Worm (Caenorhabditis elegans) whole organism, midembryonic: Measurements from ENCODE around the gene scl-24.

Source experiments
- cog-1 ChIP-seq: sonication (generic microtip); optimal IDR thresholded peaks from 2 replicates; lab custom pipeline; 2016; ENCODE audit warnings: missing genetic modification characterization, missing compliant biosample characterization
- flt-1 ChIP-seq: fragments of 200-800 bp; sonication (Bioruptor generic); IDR thresholded peaks from 2 replicates; pipeline ENCODE4 v1.3.6; 2022; ENCODE audit warnings: missing genetic modification characterization, missing compliant biosample characterization
- klf-2 ChIP-seq: fragments of 200-800 bp; sonication (Bioruptor generic); conservative IDR thresholded peaks from 2 replicates; pipeline ENCODE4 v1.3.6; 2022; ENCODE audit warnings: missing genetic modification reagents, missing genetic modification characterization, missing compliant biosample characterization
- ref-1 ChIP-seq: fragments of 200-800 bp; sonication (Bioruptor generic); conservative IDR thresholded peaks from 2 replicates; pipeline ENCODE4 v1.3.6; 2022; ENCODE audit warnings: missing genetic modification reagents, missing genetic modification characterization, missing compliant biosample characterization
- ztf-29 ChIP-seq: fragments of 200-800 bp; sonication (Bioruptor generic); IDR thresholded peaks from 2 replicates; pipeline ENCODE4 v1.3.6; 2022; ENCODE audit warnings: missing genetic modification reagents, missing genetic modification characterization, missing compliant biosample characterization

DNA sequence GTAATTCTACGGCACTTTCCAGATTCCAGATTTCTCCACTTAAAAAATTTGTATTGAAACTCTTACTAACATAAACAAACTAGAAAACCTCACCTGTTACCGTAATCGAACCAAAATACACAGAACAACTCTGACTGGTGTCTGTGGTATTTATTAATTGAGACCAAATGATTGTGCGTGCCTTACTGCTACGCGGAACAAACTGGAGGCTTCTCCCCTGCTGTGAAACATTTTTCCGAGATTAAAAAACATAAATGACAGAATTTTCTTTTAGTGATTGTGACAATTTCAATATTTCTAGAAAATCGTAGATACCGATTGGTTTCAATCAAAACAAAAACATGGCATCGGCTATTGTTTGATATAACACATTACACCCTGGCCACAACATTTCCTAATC lies 36.3 kb upstream of the scl-24 start:
- no peak for TF ChIP-seq cog-1
- TF ChIP-seq ref-1 = no peak
- TF ChIP-seq flt-1 = no peak
- no peak for TF ChIP-seq ztf-29 (GFP tag; lab: Robert Waterston, UW)
- no peak for TF ChIP-seq klf-2 (GFP tag; lab: Robert Waterston, UW)
